Fruit fly (Drosophila melanogaster) whole organism, embryonic: ENCODE results near the gene CG5810.

Experiments
- Atf6 ChIP-seq: fragments of 200-800 bp; sonication (Bioruptor generic); IDR thresholded peaks from 2 replicates; pipeline ENCODE4 v1.3.6; 2022; ENCODE audit warnings: missing biosample characterization, missing genetic modification characterization
- CG10274 ChIP-seq: fragments of 200-800 bp; sonication (Bioruptor generic); optimal IDR thresholded peaks from 3 replicates; lab custom pipeline; 2017; ENCODE audit warnings: missing biosample characterization, mild to moderate bottlenecking, missing genetic modification characterization
- CG11398 ChIP-seq: fragments of 200-800 bp; sonication (Bioruptor generic); optimal IDR thresholded peaks from 2 replicates; lab custom pipeline; 2016; ENCODE audit warnings: missing biosample characterization, missing genetic modification characterization
- CG12942 ChIP-seq: fragments of 200-800 bp; sonication (Bioruptor generic); optimal IDR thresholded peaks from 3 replicates; lab custom pipeline; 2016; ENCODE audit warnings: missing biosample characterization, missing genetic modification characterization
- CG13296 ChIP-seq: fragments of 200-800 bp; sonication (Bioruptor generic); optimal IDR thresholded peaks from 3 replicates; lab custom pipeline; 2018; ENCODE audit warnings: missing biosample characterization, mild to moderate bottlenecking, missing genetic modification characterization
- CG13424 ChIP-seq: fragments of 200-800 bp; sonication (Bioruptor generic); optimal IDR thresholded peaks from 2 replicates; lab custom pipeline; 2019; ENCODE audit warnings: missing biosample characterization, mild to moderate bottlenecking, missing genetic modification characterization, moderate library complexity
- CG13894 ChIP-seq: fragments of 200-800 bp; sonication (Bioruptor generic); optimal IDR thresholded peaks from 3 replicates; lab custom pipeline; 2018; ENCODE audit warnings: missing biosample characterization, mild to moderate bottlenecking, missing genetic modification characterization, moderate library complexity
- CG1792 ChIP-seq: fragments of 200-800 bp; sonication (Bioruptor generic); optimal IDR thresholded peaks from 2 replicates; lab custom pipeline; 2016; ENCODE audit warnings: missing biosample characterization, missing genetic modification characterization
- CG2199 ChIP-seq: fragments of 200-800 bp; sonication (Bioruptor generic); IDR thresholded peaks from 3 replicates; pipeline ENCODE4 v1.3.6; 2022; ENCODE audit warnings: missing biosample characterization, missing genetic modification characterization
- CG2875 ChIP-seq: fragments of 200-800 bp; sonication (Bioruptor generic); optimal IDR thresholded peaks from 2 replicates; lab custom pipeline; 2017; ENCODE audit warnings: missing biosample characterization, mild to moderate bottlenecking, missing genetic modification characterization, missing genetic modification reagents
- CG4617 ChIP-seq: fragments of 200-800 bp; sonication (Bioruptor generic); optimal IDR thresholded peaks from 3 replicates; lab custom pipeline; 2016; ENCODE audit warnings: missing biosample characterization, missing genetic modification characterization, borderline replicate concordance
- CG4707 ChIP-seq: fragments of 200-800 bp; sonication (Bioruptor generic); optimal IDR thresholded peaks from 2 replicates; lab custom pipeline; 2018; ENCODE audit warnings: missing biosample characterization, mild to moderate bottlenecking, missing genetic modification characterization, moderate library complexity
- CG5245 ChIP-seq: fragments of 200-800 bp; sonication (Bioruptor generic); optimal IDR thresholded peaks from 3 replicates; lab custom pipeline; 2016; ENCODE audit warnings: missing biosample characterization, missing genetic modification characterization
- CG6854 ChIP-seq: fragments of 200-800 bp; sonication (Bioruptor generic); optimal IDR thresholded peaks from 3 replicates; lab custom pipeline; 2017; ENCODE audit warnings: missing biosample characterization, mild to moderate bottlenecking, missing genetic modification characterization
- Camta ChIP-seq: fragments of 200-800 bp; sonication (Bioruptor generic); optimal IDR thresholded peaks from 2 replicates; lab custom pipeline; 2016; ENCODE audit warnings: missing biosample characterization, missing genetic modification characterization
- Fer3 ChIP-seq: fragments of 200-800 bp; sonication (Bioruptor generic); optimal IDR thresholded peaks from 2 replicates; lab custom pipeline; 2018; ENCODE audit warnings: missing biosample characterization, mild to moderate bottlenecking, missing genetic modification characterization, moderate library complexity
- Hmr ChIP-seq: fragments of 200-800 bp; sonication (Bioruptor generic); optimal IDR thresholded peaks from 3 replicates; lab custom pipeline; 2017; ENCODE audit warnings: mild to moderate bottlenecking, missing biosample characterization, missing genetic modification reagents, missing genetic modification characterization
- Lim3 ChIP-seq: fragments of 200-800 bp; sonication (Bioruptor generic); IDR thresholded peaks from 2 replicates; pipeline ENCODE4 v1.3.6; 2022; ENCODE audit warnings: missing biosample characterization, missing genetic modification characterization
- MBD-R2 ChIP-seq: fragments of 200-800 bp; sonication (Bioruptor generic); IDR thresholded peaks from 2 replicates; pipeline ENCODE4 v1.3.6; 2022; ENCODE audit warnings: missing biosample characterization, missing genetic modification characterization
- MTF-1 ChIP-seq: fragments of 200-800 bp; sonication (Bioruptor generic); optimal IDR thresholded peaks from 2 replicates; lab custom pipeline; 2018; ENCODE audit warnings: missing biosample characterization, mild to moderate bottlenecking, missing genetic modification characterization, borderline replicate concordance
- Max ChIP-seq: fragments of 200-800 bp; sonication (Bioruptor generic); optimal IDR thresholded peaks from 2 replicates; lab custom pipeline; 2016; ENCODE audit warnings: missing biosample characterization, mild to moderate bottlenecking, missing genetic modification characterization
- Mes4 ChIP-seq: fragments of 200-800 bp; sonication (Bioruptor generic); optimal IDR thresholded peaks from 2 replicates; lab custom pipeline; 2016; ENCODE audit warnings: missing biosample characterization, missing genetic modification characterization
- NfI ChIP-seq: fragments of 200-800 bp; sonication (Bioruptor generic); optimal IDR thresholded peaks from 3 replicates; lab custom pipeline; 2018; ENCODE audit warnings: missing biosample characterization, mild to moderate bottlenecking, missing genetic modification characterization, moderate library complexity
- Oli ChIP-seq: fragments of 200-800 bp; sonication (Bioruptor generic); optimal IDR thresholded peaks from 2 replicates; lab custom pipeline; 2018; ENCODE audit warnings: missing biosample characterization, mild to moderate bottlenecking, missing genetic modification characterization, moderate library complexity
- Rfx ChIP-seq: fragments of 200-800 bp; sonication (Bioruptor generic); IDR thresholded peaks from 2 replicates; pipeline ENCODE4 v1.3.6; 2022; ENCODE audit warnings: missing biosample characterization, missing genetic modification characterization
- Six4 ChIP-seq: fragments of 200-800 bp; sonication (Bioruptor generic); optimal IDR thresholded peaks from 2 replicates; lab custom pipeline; 2016; ENCODE audit warnings: missing biosample characterization, missing genetic modification characterization
- Sry-β ChIP-seq: fragments of 200-800 bp; sonication (Bioruptor generic); optimal IDR thresholded peaks from 2 replicates; lab custom pipeline; 2018; ENCODE audit warnings: missing biosample characterization, mild to moderate bottlenecking, missing genetic modification characterization, moderate library complexity
- Stat92E ChIP-seq, 3 experiments: fragments of >200 bp in 2 of 3; fragments of 200-800 bp in 1 of 3; sonication (Bioruptor generic) in 1 of 3; optimal IDR thresholded peaks; 2 replicates each; lab custom pipeline; 2017 to 2019; ENCODE audit warnings: missing biosample characterization in 3 of 3, missing genetic modification characterization in 3 of 3, mild to moderate bottlenecking in 1 of 3, moderate library complexity in 1 of 3
- abd-A ChIP-seq: fragments of 200-800 bp; sonication (Bioruptor generic); optimal IDR thresholded peaks from 3 replicates; lab custom pipeline; 2019; ENCODE audit warnings: missing biosample characterization, mild to moderate bottlenecking, missing genetic modification characterization, moderate library complexity
- ase ChIP-seq: fragments of 200-800 bp; sonication (Bioruptor generic); IDR thresholded peaks from 3 replicates; pipeline ENCODE4 v1.3.6; 2022; ENCODE audit warnings: missing biosample characterization, missing genetic modification characterization
- bowl ChIP-seq: fragments of 200-800 bp; sonication (Bioruptor generic); IDR thresholded peaks from 2 replicates; pipeline ENCODE4 v1.3.6; 2022; ENCODE audit warnings: missing biosample characterization, missing genetic modification characterization
- bsh ChIP-seq, 2 experiments: fragments of 200-800 bp; sonication (Bioruptor generic); optimal IDR thresholded peaks; 2 replicates each; lab custom pipeline; 2017 to 2018; ENCODE audit warnings: mild to moderate bottlenecking in 2 of 2, missing biosample characterization in 2 of 2, missing genetic modification characterization in 2 of 2, moderate library complexity in 1 of 2
- corto ChIP-seq: fragments of 200-800 bp; sonication (Bioruptor generic); optimal IDR thresholded peaks from 2 replicates; lab custom pipeline; 2016; ENCODE audit warnings: missing biosample characterization, mild to moderate bottlenecking, missing genetic modification characterization, moderate library complexity
- crp ChIP-seq, 2 experiments: fragments of 200-800 bp; sonication (Bioruptor generic); optimal IDR thresholded peaks; 2 replicates in 1 of 2; 3 replicates in 1 of 2; lab custom pipeline; 2017; ENCODE audit warnings: missing biosample characterization in 2 of 2, missing genetic modification characterization in 2 of 2, mild to moderate bottlenecking in 1 of 2, moderate library complexity in 1 of 2
- dmrt11E ChIP-seq: fragments of 200-800 bp; sonication (Bioruptor generic); optimal IDR thresholded peaks from 3 replicates; lab custom pipeline; 2018; ENCODE audit warnings: missing biosample characterization, mild to moderate bottlenecking, missing genetic modification characterization, moderate library complexity
- ftz-f1 ChIP-seq: fragments of 200-800 bp; sonication (Bioruptor generic); optimal IDR thresholded peaks from 2 replicates; lab custom pipeline; 2016; ENCODE audit warnings: missing biosample characterization, missing genetic modification characterization
- hb ChIP-seq: fragments of 200-800 bp; sonication (Bioruptor generic); IDR thresholded peaks from 3 replicates; pipeline ENCODE4 v1.3.6; 2022; ENCODE audit warnings: missing biosample characterization, missing genetic modification characterization; ENCODE audit not compliant: partially characterized antibody
- inv ChIP-seq: fragments of 200-800 bp; sonication (Bioruptor generic); IDR thresholded peaks from 2 replicates; pipeline ENCODE4 v1.3.6; 2022; ENCODE audit warnings: missing biosample characterization, missing genetic modification characterization; ENCODE audit not compliant: partially characterized antibody
- knrl ChIP-seq: fragments of 200-800 bp; sonication (Bioruptor generic); IDR thresholded peaks from 3 replicates; pipeline ENCODE4 v1.3.6; 2022; ENCODE audit warnings: missing biosample characterization, missing genetic modification characterization; ENCODE audit not compliant: partially characterized antibody
- lola ChIP-seq, 3 experiments: fragments of >200 bp in 2 of 3; fragments of 200-800 bp in 1 of 3; sonication (Bioruptor generic) in 1 of 3; optimal IDR thresholded peaks; 2 replicates each; lab custom pipeline; 2017 to 2019; ENCODE audit warnings: missing biosample characterization in 3 of 3, missing genetic modification characterization in 3 of 3, mild to moderate bottlenecking in 1 of 3, moderate library complexity in 1 of 3
- lov ChIP-seq, 2 experiments: fragments of 200-800 bp in 1 of 2; fragments of >200 bp in 1 of 2; sonication (Bioruptor generic) in 1 of 2; IDR thresholded peaks in 1 of 2; optimal IDR thresholded peaks in 1 of 2; 2 replicates in 1 of 2; 3 replicates in 1 of 2; pipeline versions ENCODE4 v1.3.6 to Lab custom; 2017 to 2022; ENCODE audit warnings: missing biosample characterization in 1 of 2, missing genetic modification characterization in 1 of 2
- mam ChIP-seq: fragments of 200-800 bp; sonication (Bioruptor generic); optimal IDR thresholded peaks from 3 replicates; lab custom pipeline; 2016; ENCODE audit warnings: missing biosample characterization, missing genetic modification characterization
- nom ChIP-seq: fragments of 200-800 bp; sonication (Bioruptor generic); optimal IDR thresholded peaks from 2 replicates; lab custom pipeline; 2017; ENCODE audit warnings: missing biosample characterization, missing genetic modification characterization, mild to moderate bottlenecking, moderate library complexity, missing genetic modification reagents
- otp ChIP-seq: fragments of 200-800 bp; sonication (Bioruptor generic); IDR thresholded peaks from 3 replicates; pipeline ENCODE4, ENCODE4 v1.3.6; 2022; ENCODE audit warnings: missing biosample characterization, missing genetic modification characterization
- pfk ChIP-seq: fragments of 200-800 bp; sonication (Bioruptor generic); optimal IDR thresholded peaks from 2 replicates; lab custom pipeline; 2018; ENCODE audit warnings: missing biosample characterization, mild to moderate bottlenecking, missing genetic modification characterization, moderate library complexity
- sr ChIP-seq: fragments of 200-800 bp; sonication (Bioruptor generic); IDR thresholded peaks from 3 replicates; pipeline ENCODE4 v1.3.6; 2022; ENCODE audit warnings: missing biosample characterization, missing genetic modification characterization
- unc-4 ChIP-seq: fragments of 200-800 bp; sonication (Bioruptor generic); IDR thresholded peaks from 2 replicates; pipeline ENCODE4 v1.3.6; 2022; ENCODE audit warnings: missing biosample characterization, missing genetic modification characterization; ENCODE audit not compliant: partially characterized antibody
- zen ChIP-seq: fragments of 200-800 bp; sonication (Bioruptor generic); optimal IDR thresholded peaks from 3 replicates; lab custom pipeline; 2018; ENCODE audit warnings: missing biosample characterization, mild to moderate bottlenecking, missing genetic modification characterization, moderate library complexity
- zf30C ChIP-seq: fragments of 200-800 bp; sonication (Bioruptor generic); optimal IDR thresholded peaks from 3 replicates; lab custom pipeline; 2018; ENCODE audit warnings: missing biosample characterization, mild to moderate bottlenecking, missing genetic modification characterization

CG5810 gene

dm6 chr3R:21203135-21203534 lies 39.6 kb downstream of the CG5810 start (continued):
- TF ChIP-seq CG11398 (GFP tag; lab: Kevin White, UChicago) (no peak), Max (GFP tag; lab: Kevin White, UChicago) (no peak), abd-A (tag; lab: Kevin White, UChicago) (no peak), CG10274 (GFP tag; lab: Kevin White, UChicago) (no peak), CG4617 (GFP tag; lab: Kevin White, UChicago) (no peak), nom (GFP tag; lab: Kevin White, UChicago) (no peak), CG13894 (no peak), NfI (GFP tag; lab: Kevin White, UChicago) (no peak), dmrt11E (tag; lab: Kevin White, UChicago) (no peak), Camta (GFP tag; lab: Kevin White, UChicago) (no peak), Hmr (GFP tag; lab: Kevin White, UChicago) (no peak), Lim3 (GFP tag; lab: Robert Waterston, UW) (no peak), bowl (no peak), ftz-f1 (GFP tag; lab: Kevin White, UChicago) (peak; percentile 50), unc-4 (GFP tag; lab: Robert Waterston, UW) (no peak), sr (GFP tag; lab: Robert Waterston, UW) (no peak), otp (no peak), bsh (GFP tag; optimal IDR thresholded peaks at IDR 0.05; lab: Kevin White, UChicago) (no peak), mam (GFP tag; lab: Kevin White, UChicago) (no peak), Fer3 (no peak), Stat92E (GFP tag; optimal IDR thresholded peaks at IDR 0.05; lab: Kevin White, UChicago) (no peak), lola (GFP tag; optimal IDR thresholded peaks at IDR 0.05; lab: Kevin White, UChicago) (no peak), Mes4 (GFP tag; lab: Kevin White, UChicago) (no peak), CG13296 (no peak), CG6854 (no peak), CG12942 (GFP tag; lab: Kevin White, UChicago) (no peak), CG2199 (GFP tag; lab: Robert Waterston, UW) (peak; percentile 91), Six4 (GFP tag; lab: Kevin White, UChicago) (no peak), crp (GFP tag; optimal IDR thresholded peaks at IDR 0.05; lab: Kevin White, UChicago) (no peak), MBD-R2 (GFP tag; lab: Robert Waterston, UW) (no peak), lov (optimal IDR thresholded peaks at IDR 0.05; lab: Kevin White, UChicago) (no peak), lov (GFP tag; IDR thresholded peaks at IDR 0.05; lab: Robert Waterston, UW) (no peak), CG1792 (no peak), ase (GFP tag; lab: Robert Waterston, UW) (no peak), Atf6 (GFP tag; lab: Robert Waterston, UW) (no peak), hb (no peak), corto (GFP tag; lab: Kevin White, UChicago) (no peak), zf30C (GFP tag; lab: Kevin White, UChicago) (no peak), MTF-1 (GFP tag; lab: Kevin White, UChicago) (no peak), knrl (0 out of 3 replicates have a peak, but pooled peaks have one; percentile 33), Oli (tag; lab: Kevin White, UChicago) (no peak), CG2875 (GFP tag; lab: Kevin White, UChicago) (no peak), CG5245 (no peak), pfk (no peak), inv (GFP tag; lab: Robert Waterston, UW) (no peak), zen (no peak), CG4707 (GFP tag; lab: Kevin White, UChicago) (no peak), Rfx (GFP tag; lab: Robert Waterston, UW) (no peak), CG13424 (tag; lab: Kevin White, UChicago) (no peak), Sry-β (GFP tag; lab: Kevin White, UChicago) (no peak)
